Fruit fly (Drosophila melanogaster) whole organism, embryonic: ENCODE measurements around the gene CG11898.

ENCODE experiments used
- B-H2 ChIP-seq: fragments of 200-800 bp; sonication (Bioruptor generic); optimal IDR thresholded peaks from 2 replicates; lab custom pipeline; 2018; ENCODE audit warnings: missing biosample characterization, mild to moderate bottlenecking, missing genetic modification characterization
- CG11398 ChIP-seq: fragments of 200-800 bp; sonication (Bioruptor generic); optimal IDR thresholded peaks from 2 replicates; lab custom pipeline; 2016; ENCODE audit warnings: missing biosample characterization, missing genetic modification characterization
- CG12104 ChIP-seq: fragments of 200-800 bp; sonication (Bioruptor generic); optimal IDR thresholded peaks from 3 replicates; lab custom pipeline; 2016; ENCODE audit warnings: missing biosample characterization, missing genetic modification characterization
- CG12155 ChIP-seq: fragments of 200-800 bp; sonication (Bioruptor generic); optimal IDR thresholded peaks from 3 replicates; lab custom pipeline; 2016; ENCODE audit warnings: missing biosample characterization, missing genetic modification characterization
- CG12744 ChIP-seq: fragments of 200-800 bp; sonication (Bioruptor generic); optimal IDR thresholded peaks from 2 replicates; lab custom pipeline; 2016; ENCODE audit warnings: missing biosample characterization, missing genetic modification characterization
- CG13296 ChIP-seq: fragments of 200-800 bp; sonication (Bioruptor generic); optimal IDR thresholded peaks from 3 replicates; lab custom pipeline; 2018; ENCODE audit warnings: missing biosample characterization, mild to moderate bottlenecking, missing genetic modification characterization
- CG13624 ChIP-seq: fragments of 200-800 bp; sonication (Bioruptor generic); optimal IDR thresholded peaks from 2 replicates; lab custom pipeline; 2016; ENCODE audit warnings: missing biosample characterization, missing genetic modification characterization
- CG16815 ChIP-seq: fragments of 200-800 bp; sonication (Bioruptor generic); optimal IDR thresholded peaks from 3 replicates; lab custom pipeline; 2017; ENCODE audit warnings: missing biosample characterization, mild to moderate bottlenecking, missing genetic modification characterization
- CG18011 ChIP-seq: fragments of 200-800 bp; sonication (Bioruptor generic); optimal IDR thresholded peaks from 2 replicates; lab custom pipeline; 2017; ENCODE audit warnings: missing biosample characterization, missing genetic modification characterization, mild to moderate bottlenecking, moderate library complexity, missing genotype
- CG2199 ChIP-seq: fragments of 200-800 bp; sonication (Bioruptor generic); IDR thresholded peaks from 3 replicates; pipeline ENCODE4 v1.3.6; 2022; ENCODE audit warnings: missing biosample characterization, missing genetic modification characterization
- CG2202 ChIP-seq: fragments of 200-800 bp; sonication (Bioruptor generic); optimal IDR thresholded peaks from 2 replicates; lab custom pipeline; 2018; ENCODE audit warnings: missing biosample characterization, mild to moderate bottlenecking, missing genetic modification characterization
- CG30431 ChIP-seq: fragments of 200-800 bp; sonication (Bioruptor generic); optimal IDR thresholded peaks from 2 replicates; lab custom pipeline; 2017; ENCODE audit warnings: missing biosample characterization, missing genetic modification characterization
- CG31441 ChIP-seq: fragments of 200-800 bp; sonication (Bioruptor generic); IDR thresholded peaks from 2 replicates; pipeline ENCODE4 v1.3.6; 2022; ENCODE audit warnings: missing biosample characterization, missing genetic modification characterization
- CG32767 ChIP-seq: fragments of 200-800 bp; sonication (Bioruptor generic); IDR thresholded peaks from 2 replicates; pipeline ENCODE4 v1.3.6; 2022; ENCODE audit warnings: missing biosample characterization, missing genetic modification characterization
- CG33213 ChIP-seq: fragments of 200-800 bp; sonication (Bioruptor generic); optimal IDR thresholded peaks from 3 replicates; lab custom pipeline; 2016; ENCODE audit warnings: missing biosample characterization, missing genetic modification characterization
- CG34376 ChIP-seq: fragments of 200-800 bp; sonication (Bioruptor generic); optimal IDR thresholded peaks from 2 replicates; lab custom pipeline; 2018; ENCODE audit warnings: missing biosample characterization, mild to moderate bottlenecking, missing genetic modification characterization
- CG3726 ChIP-seq: fragments of 200-800 bp; sonication (Bioruptor generic); IDR thresholded peaks from 3 replicates; pipeline ENCODE4, ENCODE4 v1.3.6; 2022; ENCODE audit warnings: missing biosample characterization, missing genetic modification characterization
- CG42726 ChIP-seq: fragments of 200-800 bp; sonication (Bioruptor generic); IDR thresholded peaks from 2 replicates; pipeline ENCODE4 v1.3.6; 2022; ENCODE audit warnings: missing biosample characterization, missing genetic modification characterization; ENCODE audit not compliant: partially characterized antibody
- CG8478 ChIP-seq: fragments of >200 bp; optimal IDR thresholded peaks from 2 replicates; lab custom pipeline; 2018
- CG9609 ChIP-seq: fragments of 200-800 bp; sonication (Bioruptor generic); optimal IDR thresholded peaks from 3 replicates; lab custom pipeline; 2016; ENCODE audit warnings: missing biosample characterization, missing genetic modification characterization
- CG9876 ChIP-seq: fragments of 200-800 bp; sonication (Bioruptor generic); optimal IDR thresholded peaks from 2 replicates; lab custom pipeline; 2016; ENCODE audit warnings: missing biosample characterization, missing genetic modification characterization
- CrebB ChIP-seq: fragments of 200-800 bp; sonication (Bioruptor generic); optimal IDR thresholded peaks from 3 replicates; lab custom pipeline; 2018; ENCODE audit warnings: missing biosample characterization, mild to moderate bottlenecking, missing genetic modification characterization
- Dad ChIP-seq: fragments of 200-800 bp; sonication (Bioruptor generic); optimal IDR thresholded peaks from 3 replicates; lab custom pipeline; 2016; ENCODE audit warnings: missing biosample characterization, missing genetic modification characterization
- Dfd ChIP-seq, 2 experiments: fragments of >200 bp; optimal IDR thresholded peaks; 2 replicates each; lab custom pipeline; 2017; ENCODE audit warnings: missing biosample characterization in 2 of 2, missing genetic modification characterization in 2 of 2
- Doc3 ChIP-seq: fragments of 200-800 bp; sonication (Bioruptor generic); IDR thresholded peaks from 3 replicates; pipeline ENCODE4 v1.3.6; 2022; ENCODE audit warnings: missing biosample characterization, missing genetic modification characterization; ENCODE audit not compliant: partially characterized antibody
- Dp ChIP-seq: fragments of 200-800 bp; sonication (Bioruptor generic); optimal IDR thresholded peaks from 2 replicates; lab custom pipeline; 2018; ENCODE audit warnings: missing biosample characterization, mild to moderate bottlenecking, missing genetic modification characterization, moderate library complexity
- ERR ChIP-seq: fragments of 200-800 bp; sonication (Bioruptor generic); optimal IDR thresholded peaks from 2 replicates; lab custom pipeline; 2016; ENCODE audit warnings: missing biosample characterization, missing genetic modification characterization
- Elba2 ChIP-seq: fragments of 200-800 bp; sonication (Bioruptor generic); optimal IDR thresholded peaks from 3 replicates; lab custom pipeline; 2016; ENCODE audit warnings: missing biosample characterization, missing genetic modification characterization
- MBD-R2 ChIP-seq: fragments of 200-800 bp; sonication (Bioruptor generic); IDR thresholded peaks from 2 replicates; pipeline ENCODE4 v1.3.6; 2022; ENCODE audit warnings: missing biosample characterization, missing genetic modification characterization
- MESR4 ChIP-seq: fragments of 200-800 bp; sonication (Bioruptor generic); optimal IDR thresholded peaks from 2 replicates; lab custom pipeline; 2018; ENCODE audit warnings: missing biosample characterization, mild to moderate bottlenecking, missing genetic modification characterization, moderate library complexity
- Mad ChIP-seq: fragments of 200-800 bp; sonication (Bioruptor generic); optimal IDR thresholded peaks from 2 replicates; lab custom pipeline; 2016; ENCODE audit warnings: missing biosample characterization, missing genetic modification characterization
- Mes4 ChIP-seq: fragments of 200-800 bp; sonication (Bioruptor generic); optimal IDR thresholded peaks from 2 replicates; lab custom pipeline; 2016; ENCODE audit warnings: missing biosample characterization, missing genetic modification characterization
- NC2α ChIP-seq: fragments of 200-800 bp; sonication (Bioruptor generic); optimal IDR thresholded peaks from 2 replicates; lab custom pipeline; 2016; ENCODE audit warnings: missing biosample characterization, missing genetic modification characterization
- NFAT ChIP-seq: fragments of 200-800 bp; sonication (Bioruptor generic); IDR thresholded peaks from 2 replicates; pipeline ENCODE4 v1.3.6; 2022; ENCODE audit warnings: missing biosample characterization, missing genetic modification characterization
- ara ChIP-seq: fragments of 200-800 bp; sonication (Bioruptor generic); IDR thresholded peaks from 2 replicates; pipeline ENCODE4 v1.3.6; 2022; ENCODE audit warnings: missing biosample characterization, missing genetic modification characterization
- chif ChIP-seq, 2 experiments: fragments of 200-800 bp; sonication (Bioruptor generic); optimal IDR thresholded peaks; 3 replicates each; lab custom pipeline; 2016; ENCODE audit warnings: missing biosample characterization in 2 of 2, missing genetic modification characterization in 2 of 2
- dati ChIP-seq: fragments of 200-800 bp; sonication (Bioruptor generic); IDR thresholded peaks from 2 replicates; pipeline ENCODE4 v1.3.6; 2022; ENCODE audit warnings: missing biosample characterization, missing genetic modification characterization
- ewg ChIP-seq: fragments of 200-800 bp; sonication (Bioruptor generic); optimal IDR thresholded peaks from 3 replicates; lab custom pipeline; 2017; ENCODE audit warnings: mild to moderate bottlenecking, missing biosample characterization, missing genetic modification reagents, missing genetic modification characterization
- ftz-f1 ChIP-seq: fragments of 200-800 bp; sonication (Bioruptor generic); optimal IDR thresholded peaks from 2 replicates; lab custom pipeline; 2016; ENCODE audit warnings: missing biosample characterization, missing genetic modification characterization
- jigr1 ChIP-seq: fragments of 200-800 bp; sonication (Bioruptor generic); IDR thresholded peaks from 3 replicates; pipeline ENCODE4 v1.3.6; 2022; ENCODE audit warnings: missing biosample characterization, missing genetic modification characterization
- kni ChIP-seq: fragments of 200-800 bp; sonication (Bioruptor generic); optimal IDR thresholded peaks from 3 replicates; lab custom pipeline; 2017; ENCODE audit warnings: mild to moderate bottlenecking, missing biosample characterization, missing genetic modification reagents, missing genetic modification characterization
- lilli ChIP-seq: fragments of 200-800 bp; sonication (Bioruptor generic); optimal IDR thresholded peaks from 3 replicates; lab custom pipeline; 2016; ENCODE audit warnings: missing biosample characterization, missing genetic modification characterization
- nerfin-2 ChIP-seq: fragments of 200-800 bp; sonication (Bioruptor generic); IDR thresholded peaks from 2 replicates; pipeline ENCODE4 v1.3.6; 2022; ENCODE audit warnings: missing biosample characterization, missing genetic modification characterization; ENCODE audit not compliant: partially characterized antibody
- nmo ChIP-seq: fragments of 200-800 bp; sonication (Bioruptor generic); optimal IDR thresholded peaks from 2 replicates; lab custom pipeline; 2018; ENCODE audit warnings: missing biosample characterization, mild to moderate bottlenecking, missing genetic modification characterization, moderate library complexity
- peb ChIP-seq: fragments of 200-800 bp; sonication (Bioruptor generic); IDR thresholded peaks from 2 replicates; pipeline ENCODE4 v1.3.6; 2022; ENCODE audit warnings: missing biosample characterization, missing genetic modification characterization
- pita ChIP-seq: fragments of 200-800 bp; sonication (Bioruptor generic); optimal IDR thresholded peaks from 2 replicates; lab custom pipeline; 2017; ENCODE audit warnings: missing biosample characterization, mild to moderate bottlenecking, missing genetic modification characterization
- sens ChIP-seq: fragments of 200-800 bp; sonication (Bioruptor generic); peaks from one replicate; lab custom pipeline; 2016; ENCODE audit warnings: missing biosample characterization, missing genetic modification characterization
- sob ChIP-seq: fragments of 200-800 bp; sonication (Bioruptor generic); IDR thresholded peaks from 2 replicates; pipeline ENCODE4 v1.3.6; 2022; ENCODE audit warnings: missing biosample characterization, missing genetic modification characterization
- tap ChIP-seq: fragments of 200-800 bp; optimal IDR thresholded peaks from 3 replicates; lab custom pipeline; 2019; ENCODE audit warnings: missing biosample characterization, mild to moderate bottlenecking, missing genetic modification characterization, moderate library complexity
- ttk ChIP-seq: fragments of 200-800 bp; sonication (Bioruptor generic); IDR thresholded peaks from 2 replicates; pipeline ENCODE4 v2.1.2; 2022; ENCODE audit warnings: missing biosample characterization, missing genetic modification characterization

Gene CG11898

dm6 chr3R:29122817-29123611, 42.4 kb upstream of the CG11898 start, which contains the start of the genes yem and Ctl2 (continued):
- no peak for TF ChIP-seq Dfd (GFP tag; optimal IDR thresholded peaks at IDR 0.05; lab: Kevin White, UChicago)
- no peak for TF ChIP-seq CrebB
- TF ChIP-seq sob (GFP tag; lab: Robert Waterston, UW), result peak; percentile 75
- TF ChIP-seq MESR4 (GFP tag; lab: Kevin White, UChicago), result peak; percentile 41
- TF ChIP-seq NFAT (GFP tag; lab: Robert Waterston, UW), result peak; percentile 89
- TF ChIP-seq Elba2 (GFP tag; lab: Kevin White, UChicago), result peak; percentile 67
- TF ChIP-seq MBD-R2 (GFP tag; lab: Robert Waterston, UW), result peak; percentile 82
- peak; percentile 83 for TF ChIP-seq nmo (GFP tag; lab: Kevin White, UChicago)
- no peak for TF ChIP-seq nerfin-2 (GFP tag; lab: Robert Waterston, UW)
- TF ChIP-seq CG9609, result peak; percentile 80
- peak; percentile 56 for TF ChIP-seq CG30431 (GFP tag; lab: Kevin White, UChicago)
- peak; percentile 73; the same call in 1 of the 2 replicates for TF ChIP-seq CG31441 (GFP tag; lab: Robert Waterston, UW)
- TF ChIP-seq jigr1 (GFP tag; lab: Robert Waterston, UW), result peak; percentile 68; the same call in 2 of the 3 replicates
- TF ChIP-seq B-H2 (GFP tag; lab: Kevin White, UChicago), result peak; percentile 58
- no peak for TF ChIP-seq ERR (GFP tag; lab: Kevin White, UChicago)
- TF ChIP-seq Dp (GFP tag; lab: Kevin White, UChicago), result peak; percentile 11
- TF ChIP-seq CG33213 (GFP tag; lab: Kevin White, UChicago), result peak; percentile 25
- TF ChIP-seq CG34376 (GFP tag; lab: Kevin White, UChicago), result peak; percentile 49
- no peak for TF ChIP-seq CG32767 (GFP tag; lab: Robert Waterston, UW)
- peak; percentile 53 for TF ChIP-seq NC2α (GFP tag; lab: Kevin White, UChicago)
- peak; percentile 46 for TF ChIP-seq ftz-f1 (GFP tag; lab: Kevin White, UChicago)
- peak; percentile 17 for TF ChIP-seq CG13296 (GFP tag; lab: Kevin White, UChicago)
- peak; percentile 67 for TF ChIP-seq Mad (GFP tag; lab: Kevin White, UChicago)
- peak; percentile 69 for TF ChIP-seq CG11398 (GFP tag; lab: Kevin White, UChicago)
- peak; percentile 22; the same call in 1 of the 2 replicates for TF ChIP-seq peb
- TF ChIP-seq kni (GFP tag; lab: Kevin White, UChicago), result peak; percentile 11
- peak; percentile 90 for TF ChIP-seq lilli (GFP tag; lab: Kevin White, UChicago)
- TF ChIP-seq CG18011 (GFP tag; lab: Kevin White, UChicago), result peak; percentile 32
- TF ChIP-seq Mes4, result peak; percentile 64
- TF ChIP-seq CG2199 (GFP tag; lab: Robert Waterston, UW), result peak; percentile 23; the same call in 2 of the 3 replicates
- TF ChIP-seq CG9876 (GFP tag; lab: Kevin White, UChicago), result peak; percentile 67
- peak; percentile 83 for TF ChIP-seq CG12155 (GFP tag; lab: Kevin White, UChicago)
- peak; percentile 6 for TF ChIP-seq CG2202 (tag; lab: Kevin White, UChicago)
- TF ChIP-seq CG3726 (GFP tag; lab: Robert Waterston, UW), result no peak; the same call in 2 of the 3 replicates
- peak; percentile 71 for TF ChIP-seq CG42726 (GFP tag; lab: Robert Waterston, UW)
- TF ChIP-seq ewg (GFP tag; lab: Kevin White, UChicago), result peak; percentile 61
- TF ChIP-seq pita (GFP tag; lab: Kevin White, UChicago), result peak; percentile 3
- peak; percentile 52 for TF ChIP-seq CG12104 (GFP tag; lab: Kevin White, UChicago)
- peak; percentile 95 for TF ChIP-seq sens (GFP tag; lab: Kevin White, UChicago)
- 0 out of 3 replicates have a peak, but pooled peaks have one; percentile 27 for TF ChIP-seq Doc3 (GFP tag; lab: Robert Waterston, UW)
- peak; percentile 86 for TF ChIP-seq Dad (GFP tag; lab: Kevin White, UChicago)
- 0 out of 2 replicates have a peak, but pooled peaks have one; percentile 50 for TF ChIP-seq ara
- peak; percentile 37; the same call in 1 of the 2 replicates for TF ChIP-seq ttk (GFP tag; lab: Robert Waterston, UW)
- no peak for TF ChIP-seq CG8478 (lab: Kevin White, UChicago)
- TF ChIP-seq CG16815 (GFP tag; lab: Kevin White, UChicago), result peak; percentile 82
- TF ChIP-seq CG13624 (GFP tag; lab: Kevin White, UChicago), result peak; percentile 87
- peak; percentile 3 for TF ChIP-seq tap (tag; lab: Kevin White, UChicago)
- peak; percentile 75 to 84 for TF ChIP-seq chif (GFP tag; optimal IDR thresholded peaks at IDR 0.05; lab: Kevin White, UChicago)
- peak; percentile 80 for TF ChIP-seq CG12744
- TF ChIP-seq dati, result no peak
